Worm (Caenorhabditis elegans): ENCODE data around the gene K08H2.2.

Gene K08H2.2

ce11 chrX:13257577-13257976 lies 22.8 kb upstream of the K08H2.2 start, which contains the start of gene K08H2.10 (continued):
- TF ChIP-seq lin-39 (tag; optimal IDR thresholded peaks at IDR 0.05) (no peak), ZK337.2 (GFP tag; IDR thresholded peaks at IDR 0.05) (no peak), nhr-77 (tag; optimal IDR thresholded peaks at IDR 0.05) (peak; percentile 35), hlh-11 (tag; optimal IDR thresholded peaks at IDR 0.05) (peak; percentile 81), tra-1 (GFP tag; IDR thresholded peaks at IDR 0.05) (peak; percentile 98), pqm-1 (tag; optimal IDR thresholded peaks at IDR 0.05) (peak; percentile 88), egl-43 (GFP tag; IDR thresholded peaks at IDR 0.05) (no peak), nhr-41 (GFP tag; IDR thresholded peaks at IDR 0.05) (peak; percentile 44; the same call in 1 of the 2 replicates), duxl-1 (tag; optimal IDR thresholded peaks at IDR 0.05; ENCODE audit: poor library complexity) (no peak), daf-12 (tag; optimal IDR thresholded peaks at IDR 0.05) (no peak), unc-130 (GFP tag; optimal IDR thresholded peaks at IDR 0.05) (no peak), dmd-6 (GFP tag; IDR thresholded peaks at IDR 0.05) (peak; percentile 94), nhr-48 (tag; optimal IDR thresholded peaks at IDR 0.05) (peak; percentile 7), nhr-25 (tag; optimal IDR thresholded peaks at IDR 0.05; ENCODE audit: borderline replicate concordance, insufficient read depth) (no peak), F10B5.3 (tag; optimal IDR thresholded peaks at IDR 0.05) (no peak), ceh-20 (GFP tag; IDR thresholded peaks at IDR 0.05) (peak; percentile 72; the same call in 1 of the 2 replicates), ceh-82 (tag; optimal IDR thresholded peaks at IDR 0.05) (no peak), unc-62 (GFP tag; optimal IDR thresholded peaks at IDR 0.05 in 1 of 2) (peak in 1 of 2 experiments; percentile 82), unc-62 (tag; optimal IDR thresholded peaks at IDR 0.05) (no peak), ceh-44 (GFP tag; IDR thresholded peaks at IDR 0.05) (no peak), lin-1 (GFP tag; IDR thresholded peaks at IDR 0.05) (0 out of 2 replicates have a peak, but pooled peaks have one; percentile 31)

ce11 chrX:13251914-13252434 lies 17.2 kb upstream of the K08H2.2 start, which contains the start of gene nhr-32:
Gene nhr-32, plus strand, starts transcription at chrX:13251964.
- TF ChIP-seq unc-62 (GFP tag; optimal IDR thresholded peaks at IDR 0.05 in 1 of 2) (peak in 1 of 2 experiments; percentile 89), unc-62 (tag; optimal IDR thresholded peaks at IDR 0.05) (no peak), mes-2 (tag; optimal IDR thresholded peaks at IDR 0.05; ENCODE audit: poor library complexity, severe bottlenecking) (peak; percentile 19), mdl-1 (tag; optimal IDR thresholded peaks at IDR 0.05) (peak in 1 of 2 experiments; percentile 22), dmd-6 (GFP tag; IDR thresholded peaks at IDR 0.05) (peak; percentile 24), aha-1 (tag) (peak; percentile 58), hlh-30 (tag; optimal IDR thresholded peaks at IDR 0.05; ENCODE audit: insufficient read depth) (peak; percentile 28), snpc-4 (tag; optimal IDR thresholded peaks at IDR 0.05) (no peak), mxl-3 (GFP tag; optimal IDR thresholded peaks at IDR 0.05) (peak; percentile 23), nhr-237 (tag; optimal IDR thresholded peaks at IDR 0.05) (no peak)

- TF ChIP-seq ztf-11 (tag; optimal IDR thresholded peaks at IDR 0.05), result no peak
- TF ChIP-seq ztf-7 (tag; optimal IDR thresholded peaks at IDR 0.05), result peak; percentile 35
- TF ChIP-seq nhr-11 (tag; optimal IDR thresholded peaks at IDR 0.05), result peak; percentile 87
- no peak for TF ChIP-seq mdt-29 (GFP tag; IDR thresholded peaks at IDR 0.05)
- no peak for TF ChIP-seq nhr-25 (tag; optimal IDR thresholded peaks at IDR 0.05; ENCODE audit: borderline replicate concordance, insufficient read depth)
- peak; percentile 70 for TF ChIP-seq hmg-1.1 (GFP tag; IDR thresholded peaks at IDR 0.05)
- TF ChIP-seq unc-39 (tag; optimal IDR thresholded peaks at IDR 0.05), result no peak
- peak; percentile 55 for TF ChIP-seq nhr-77 (tag; optimal IDR thresholded peaks at IDR 0.05)
- no peak for TF ChIP-seq zfp-3 (GFP tag; conservative IDR thresholded peaks at IDR 0.05)
- peak; percentile 61 for TF ChIP-seq nhr-6 (tag; optimal IDR thresholded peaks at IDR 0.05)
- TF ChIP-seq vab-7 (GFP tag; IDR thresholded peaks at IDR 0.05), result no peak
- TF ChIP-seq ceh-44 (GFP tag; IDR thresholded peaks at IDR 0.05), result no peak
- TF ChIP-seq madf-9 (GFP tag; conservative IDR thresholded peaks at IDR 0.05), result no peak
- TF ChIP-seq daf-12 (tag; optimal IDR thresholded peaks at IDR 0.05), result no peak
- no peak for TF ChIP-seq duxl-1 (tag; optimal IDR thresholded peaks at IDR 0.05; ENCODE audit: poor library complexity)
- no peak for TF ChIP-seq zip-2 (tag; optimal IDR thresholded peaks at IDR 0.05)
- TF ChIP-seq ZK337.2 (GFP tag; IDR thresholded peaks at IDR 0.05), result no peak
- peak in 1 of 2 experiments; percentile 57 for TF ChIP-seq daf-16 (GFP tag; optimal IDR thresholded peaks at IDR 0.05)
- peak; percentile 77 for TF ChIP-seq daf-16 (tag; optimal IDR thresholded peaks at IDR 0.05)
- TF ChIP-seq pha-4 (GFP tag; IDR thresholded peaks at IDR 0.05), result no peak
- TF ChIP-seq pha-4 (tag; optimal IDR thresholded peaks at IDR 0.05), result peak; percentile 49
- 0 out of 2 replicates have a peak, but pooled peaks have one; percentile 44 for TF ChIP-seq tra-1 (GFP tag; IDR thresholded peaks at IDR 0.05)
- TF ChIP-seq skn-1 (tag; optimal IDR thresholded peaks at IDR 0.05), result no peak
- TF ChIP-seq zfp-2 (tag; optimal IDR thresholded peaks at IDR 0.05), result no peak
- no peak for TF ChIP-seq fkh-10 (GFP tag; optimal IDR thresholded peaks at IDR 0.05)
- peak; percentile 86 for TF ChIP-seq hlh-11 (tag; optimal IDR thresholded peaks at IDR 0.05)
- TF ChIP-seq lin-1 (GFP tag; IDR thresholded peaks at IDR 0.05), result peak; percentile 70; the same call in 1 of the 2 replicates
- peak; percentile 73 for TF ChIP-seq nhr-10 (tag; optimal IDR thresholded peaks at IDR 0.05)
Observed at ce11 chrX:13251354-13251843, 16.6 kb upstream of the K08H2.2 start.

Data from whole organism, L4 larva.